Fruit fly (Drosophila melanogaster) whole organism, embryonic: ENCODE measurements around the gene Pvf1.

Source experiments
- Awh ChIP-seq: fragments of 200-800 bp; sonication (Bioruptor generic); IDR thresholded peaks from 2 replicates; pipeline ENCODE4, ENCODE4 v1.3.6; 2022; ENCODE audit warnings: missing biosample characterization, missing genetic modification characterization
- BEAF-32 ChIP-seq: fragments of 200-800 bp; sonication (Bioruptor generic); optimal IDR thresholded peaks from 3 replicates; lab custom pipeline; 2017; ENCODE audit warnings: missing biosample characterization, missing genetic modification characterization, mild to moderate bottlenecking, moderate library complexity, missing genetic modification reagents
- BtbVII ChIP-seq: fragments of 200-800 bp; sonication (Bioruptor generic); optimal IDR thresholded peaks from 3 replicates; lab custom pipeline; 2017; ENCODE audit warnings: missing biosample characterization, mild to moderate bottlenecking, missing genetic modification characterization
- CG10543 ChIP-seq: fragments of 200-800 bp; sonication (Bioruptor generic); optimal IDR thresholded peaks from 3 replicates; lab custom pipeline; 2017; ENCODE audit warnings: missing biosample characterization, mild to moderate bottlenecking, missing genetic modification characterization, moderate library complexity
- CG11456 ChIP-seq: fragments of 200-800 bp; sonication (Bioruptor generic); IDR thresholded peaks from 3 replicates; pipeline ENCODE4 v1.3.6; 2022; ENCODE audit warnings: missing biosample characterization, missing genetic modification characterization
- CG11695 ChIP-seq: fragments of 200-800 bp; sonication (Bioruptor generic); IDR thresholded peaks from 3 replicates; pipeline ENCODE4 v1.3.6; 2022; ENCODE audit warnings: missing biosample characterization, missing genetic modification characterization
- CG15479 ChIP-seq: fragments of 200-800 bp; sonication (Bioruptor generic); optimal IDR thresholded peaks from 3 replicates; lab custom pipeline; 2019; ENCODE audit warnings: missing biosample characterization, mild to moderate bottlenecking, missing genetic modification characterization, moderate library complexity
- CG15514 ChIP-seq: fragments of 200-800 bp; sonication (Bioruptor generic); optimal IDR thresholded peaks from 3 replicates; lab custom pipeline; 2017; ENCODE audit warnings: missing biosample characterization, missing genetic modification characterization, mild to moderate bottlenecking, moderate library complexity, missing genetic modification reagents
- CG16779 ChIP-seq: fragments of 200-800 bp; sonication (Bioruptor generic); IDR thresholded peaks from 2 replicates; pipeline ENCODE4 v1.3.6; 2022; ENCODE audit warnings: missing biosample characterization, missing genetic modification characterization
- CG17568 ChIP-seq: fragments of 200-800 bp; sonication (Bioruptor generic); optimal IDR thresholded peaks from 2 replicates; lab custom pipeline; 2018; ENCODE audit warnings: missing biosample characterization, mild to moderate bottlenecking, missing genetic modification characterization, moderate library complexity
- CG17802 ChIP-seq: fragments of 200-800 bp; sonication (Bioruptor generic); optimal IDR thresholded peaks from 2 replicates; lab custom pipeline; 2018; ENCODE audit warnings: missing biosample characterization, mild to moderate bottlenecking, missing genetic modification characterization, moderate library complexity
- CG18599 ChIP-seq: fragments of 200-800 bp; sonication (Bioruptor generic); optimal IDR thresholded peaks from 3 replicates; lab custom pipeline; 2017; ENCODE audit warnings: missing biosample characterization, missing genetic modification characterization, mild to moderate bottlenecking, moderate library complexity, missing genetic modification reagents
- CG2129 ChIP-seq: fragments of 200-800 bp; sonication (Bioruptor generic); IDR thresholded peaks from 2 replicates; pipeline ENCODE4 v1.3.6; 2022; ENCODE audit warnings: missing biosample characterization, missing genetic modification characterization; ENCODE audit not compliant: partially characterized antibody
- CG2678 ChIP-seq: fragments of 200-800 bp; sonication (Bioruptor generic); optimal IDR thresholded peaks from 3 replicates; lab custom pipeline; 2019; ENCODE audit warnings: missing biosample characterization, mild to moderate bottlenecking, missing genetic modification characterization, moderate library complexity
- CG3065 ChIP-seq: fragments of 200-800 bp; sonication (Bioruptor generic); optimal IDR thresholded peaks from 2 replicates; lab custom pipeline; 2016; ENCODE audit warnings: missing biosample characterization, missing genetic modification characterization
- CG32772 ChIP-seq: fragments of 200-800 bp; sonication (Bioruptor generic); IDR thresholded peaks from 2 replicates; pipeline ENCODE4 v1.3.6; 2022; ENCODE audit warnings: missing biosample characterization, missing genetic modification characterization
- CG4328 ChIP-seq: fragments of 200-800 bp; sonication (Bioruptor generic); optimal IDR thresholded peaks from 3 replicates; lab custom pipeline; 2017; ENCODE audit warnings: missing biosample characterization, missing genetic modification reagents, missing genetic modification characterization
- CG6689 ChIP-seq: fragments of 200-800 bp; sonication (Bioruptor generic); IDR thresholded peaks from 2 replicates; pipeline ENCODE4 v1.3.6; 2022; ENCODE audit warnings: missing biosample characterization, missing genetic modification characterization
- CG8765 ChIP-seq: fragments of 200-800 bp; sonication (Bioruptor generic); IDR thresholded peaks from 2 replicates; pipeline ENCODE4 v1.3.6; 2022; ENCODE audit warnings: missing biosample characterization, missing genetic modification characterization
- CG8944 ChIP-seq: fragments of 200-800 bp; sonication (Bioruptor generic); optimal IDR thresholded peaks from 3 replicates; lab custom pipeline; 2016; ENCODE audit warnings: missing biosample characterization, missing genetic modification characterization
- CG9609 ChIP-seq: fragments of 200-800 bp; sonication (Bioruptor generic); optimal IDR thresholded peaks from 3 replicates; lab custom pipeline; 2016; ENCODE audit warnings: missing biosample characterization, missing genetic modification characterization
- CG9876 ChIP-seq: fragments of 200-800 bp; sonication (Bioruptor generic); optimal IDR thresholded peaks from 2 replicates; lab custom pipeline; 2016; ENCODE audit warnings: missing biosample characterization, missing genetic modification characterization
- CTCF ChIP-seq: fragments of 200-800 bp; sonication (Bioruptor generic); optimal IDR thresholded peaks from 2 replicates; lab custom pipeline; 2017; ENCODE audit warnings: missing biosample characterization, mild to moderate bottlenecking, missing genetic modification characterization, moderate library complexity
- Dip2 ChIP-seq: fragments of 200-800 bp; sonication (Bioruptor generic); IDR thresholded peaks from 2 replicates; pipeline ENCODE4 v1.3.6; 2022; ENCODE audit warnings: missing biosample characterization, missing genetic modification characterization
- HLH4C ChIP-seq: fragments of 200-800 bp; sonication (Bioruptor generic); IDR thresholded peaks from 3 replicates; pipeline ENCODE4 v1.3.6; 2022; ENCODE audit warnings: missing biosample characterization, missing genetic modification characterization; ENCODE audit not compliant: partially characterized antibody
- Med ChIP-seq: fragments of 200-800 bp; sonication (Bioruptor generic); peaks from one replicate; lab custom pipeline; 2016; ENCODE audit warnings: missing biosample characterization, missing genetic modification characterization, mild to moderate bottlenecking, inconsistent platforms, moderate library complexity
- Neu2 ChIP-seq: fragments of 200-800 bp; sonication (Bioruptor generic); optimal IDR thresholded peaks from 3 replicates; lab custom pipeline; 2016; ENCODE audit warnings: missing biosample characterization, missing genetic modification characterization, borderline replicate concordance
- Oli ChIP-seq: fragments of 200-800 bp; sonication (Bioruptor generic); optimal IDR thresholded peaks from 2 replicates; lab custom pipeline; 2018; ENCODE audit warnings: missing biosample characterization, mild to moderate bottlenecking, missing genetic modification characterization, moderate library complexity
- aop ChIP-seq: fragments of 200-800 bp; sonication (Bioruptor generic); IDR thresholded peaks from 2 replicates; pipeline ENCODE4 v1.3.6; 2022; ENCODE audit warnings: missing biosample characterization, missing genetic modification characterization
- ase ChIP-seq: fragments of 200-800 bp; sonication (Bioruptor generic); IDR thresholded peaks from 3 replicates; pipeline ENCODE4 v1.3.6; 2022; ENCODE audit warnings: missing biosample characterization, missing genetic modification characterization
- bsh ChIP-seq, 2 experiments: fragments of 200-800 bp; sonication (Bioruptor generic); optimal IDR thresholded peaks; 2 replicates each; lab custom pipeline; 2017 to 2018; ENCODE audit warnings: mild to moderate bottlenecking in 2 of 2, missing biosample characterization in 2 of 2, missing genetic modification characterization in 2 of 2, moderate library complexity in 1 of 2
- cad ChIP-seq: fragments of >200 bp; optimal IDR thresholded peaks from 2 replicates; lab custom pipeline; 2017; ENCODE audit warnings: missing biosample characterization, missing genetic modification characterization
- chm ChIP-seq: fragments of 200-800 bp; sonication (Bioruptor generic); IDR thresholded peaks from 2 replicates; pipeline ENCODE4 v1.3.6; 2022; ENCODE audit warnings: missing biosample characterization, missing genetic modification characterization
- cwo ChIP-seq: fragments of 200-800 bp; sonication (Bioruptor generic); optimal IDR thresholded peaks from 3 replicates; lab custom pipeline; 2017; ENCODE audit warnings: missing biosample characterization, missing genetic modification characterization, mild to moderate bottlenecking, moderate library complexity, missing genetic modification reagents
- da ChIP-seq: fragments of 200-800 bp; sonication (Bioruptor generic); optimal IDR thresholded peaks from 2 replicates; lab custom pipeline; 2016; ENCODE audit warnings: missing biosample characterization, missing genetic modification characterization
- dmrt99B ChIP-seq: fragments of 200-800 bp; sonication (Bioruptor generic); optimal IDR thresholded peaks from 2 replicates; lab custom pipeline; 2018; ENCODE audit warnings: missing biosample characterization, mild to moderate bottlenecking, missing genetic modification characterization, moderate library complexity
- ewg ChIP-seq: fragments of 200-800 bp; sonication (Bioruptor generic); optimal IDR thresholded peaks from 3 replicates; lab custom pipeline; 2017; ENCODE audit warnings: mild to moderate bottlenecking, missing biosample characterization, missing genetic modification reagents, missing genetic modification characterization
- fd102C ChIP-seq: fragments of 200-800 bp; sonication (Bioruptor generic); optimal IDR thresholded peaks from 2 replicates; lab custom pipeline; 2018; ENCODE audit warnings: missing biosample characterization, mild to moderate bottlenecking, missing genetic modification characterization, moderate library complexity
- hth ChIP-seq: fragments of >200 bp; optimal IDR thresholded peaks from 2 replicates; lab custom pipeline; 2017; ENCODE audit warnings: inconsistent platforms
- jumu ChIP-seq: fragments of 200-800 bp; sonication (Bioruptor generic); optimal IDR thresholded peaks from 3 replicates; lab custom pipeline; 2016; ENCODE audit warnings: missing biosample characterization, missing genetic modification characterization
- lab ChIP-seq: fragments of 200-800 bp; sonication (Bioruptor generic); optimal IDR thresholded peaks from 3 replicates; lab custom pipeline; 2017; ENCODE audit warnings: missing biosample characterization, missing genetic modification characterization, mild to moderate bottlenecking, moderate library complexity, missing genetic modification reagents
- nerfin-1 ChIP-seq: fragments of 200-800 bp; sonication (Bioruptor generic); optimal IDR thresholded peaks from 3 replicates; lab custom pipeline; 2019; ENCODE audit warnings: missing biosample characterization, mild to moderate bottlenecking, missing genetic modification characterization, moderate library complexity
- p53 ChIP-seq: fragments of 200-800 bp; sonication (Bioruptor generic); optimal IDR thresholded peaks from 2 replicates; lab custom pipeline; 2016; ENCODE audit warnings: missing biosample characterization, missing genetic modification characterization
- ranshi ChIP-seq: fragments of 200-800 bp; sonication (Bioruptor generic); IDR thresholded peaks from 2 replicates; pipeline ENCODE4 v1.3.6; 2022; ENCODE audit warnings: missing biosample characterization, missing genetic modification characterization
- ro ChIP-seq: fragments of 200-800 bp; sonication (Bioruptor generic); IDR thresholded peaks from 2 replicates; pipeline ENCODE4 v1.3.6; 2022; ENCODE audit warnings: missing biosample characterization, missing genetic modification characterization
- seq ChIP-seq: fragments of 200-800 bp; sonication (Bioruptor generic); IDR thresholded peaks from 2 replicates; pipeline ENCODE4 v1.3.6; 2022; ENCODE audit warnings: missing biosample characterization, missing genetic modification characterization
- shn ChIP-seq: fragments of 200-800 bp; sonication (Bioruptor generic); optimal IDR thresholded peaks from 3 replicates; lab custom pipeline; 2016; ENCODE audit warnings: missing biosample characterization, missing genetic modification characterization
- sim ChIP-seq: fragments of 200-800 bp; sonication (Bioruptor generic); IDR thresholded peaks from 2 replicates; pipeline ENCODE4 v1.3.6; 2022; ENCODE audit warnings: missing biosample characterization, missing genetic modification characterization
- unpg ChIP-seq: fragments of 200-800 bp; sonication (Bioruptor generic); optimal IDR thresholded peaks from 3 replicates; lab custom pipeline; 2018; ENCODE audit warnings: missing biosample characterization, mild to moderate bottlenecking, missing genetic modification characterization, moderate library complexity

Pvf1 gene

DNA sequence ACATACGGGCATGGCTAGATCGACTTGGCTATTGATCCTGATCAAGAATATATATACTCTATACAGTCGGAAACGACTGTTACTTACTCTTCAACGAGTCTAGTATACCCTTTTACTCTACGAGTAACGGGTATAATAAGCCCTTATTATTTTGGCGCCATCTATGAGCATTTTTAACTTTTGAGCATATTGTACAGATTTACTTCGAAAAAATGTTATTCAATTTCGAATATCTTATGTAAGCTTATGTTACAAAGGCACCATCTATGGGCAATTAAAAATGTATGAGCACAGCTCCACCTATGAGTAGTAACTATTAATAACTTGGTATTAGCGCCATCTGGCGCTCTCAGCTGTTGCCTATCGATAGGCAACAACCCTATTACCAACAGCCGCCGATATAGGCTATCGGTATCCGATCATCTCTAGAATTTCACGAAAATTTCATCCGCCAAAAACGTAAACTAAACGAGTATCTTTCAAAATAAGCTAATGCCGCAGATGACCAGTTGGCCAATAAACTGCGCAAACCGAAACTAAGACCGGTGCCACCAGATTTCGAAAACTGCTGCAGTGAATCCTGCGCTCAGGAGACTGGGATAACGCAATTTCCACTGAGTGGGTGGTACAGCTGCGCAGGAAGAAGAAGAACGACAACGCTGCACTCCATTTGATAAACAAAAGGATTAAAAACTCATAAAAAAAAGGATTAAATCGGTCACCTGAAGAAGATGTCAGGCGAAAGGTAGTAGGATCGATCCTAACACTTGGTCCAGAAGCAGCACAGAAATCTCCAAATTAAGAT lies 10.9 kb downstream of the Pvf1 start, which contains the start of gene htk (continued):
- peak; percentile 61 for TF ChIP-seq CG2129 (GFP tag; lab: Robert Waterston, UW)
- TF ChIP-seq shn (GFP tag; lab: Kevin White, UChicago), result peak; percentile 77
- TF ChIP-seq seq (GFP tag; lab: Robert Waterston, UW), result peak; percentile 48; the same call in 1 of the 2 replicates
- TF ChIP-seq nerfin-1 (tag; lab: Kevin White, UChicago), result peak; percentile 2
- TF ChIP-seq ranshi (GFP tag; lab: Robert Waterston, UW), result peak; percentile 56
- TF ChIP-seq CG16779 (GFP tag; lab: Robert Waterston, UW), result no peak
- TF ChIP-seq dmrt99B, result peak; percentile 46
- TF ChIP-seq CG2678 (tag; lab: Kevin White, UChicago), result peak; percentile 37
- TF ChIP-seq CG6689 (GFP tag; lab: Robert Waterston, UW), result peak; percentile 23; the same call in 1 of the 2 replicates
- TF ChIP-seq CG17568 (GFP tag; lab: Kevin White, UChicago), result no peak
- peak; percentile 9 for TF ChIP-seq Oli (tag; lab: Kevin White, UChicago)
- peak; percentile 62; the same call in 2 of the 3 replicates for TF ChIP-seq ase (GFP tag; lab: Robert Waterston, UW)
- TF ChIP-seq bsh (GFP tag; optimal IDR thresholded peaks at IDR 0.05; lab: Kevin White, UChicago), result peak in 1 of 2 experiments; percentile 41
- TF ChIP-seq hth (lab: Kevin White, UChicago), result no peak
- TF ChIP-seq unpg (GFP tag; lab: Kevin White, UChicago), result peak; percentile 56
- TF ChIP-seq CG32772 (GFP tag; lab: Robert Waterston, UW), result peak; percentile 39; the same call in 1 of the 2 replicates
- no peak for TF ChIP-seq aop (GFP tag; lab: Robert Waterston, UW)
- TF ChIP-seq Dip2 (GFP tag; lab: Robert Waterston, UW), result peak; percentile 91
- peak; percentile 39 for TF ChIP-seq CG18599 (GFP tag; lab: Kevin White, UChicago)
- no peak for TF ChIP-seq BtbVII (GFP tag; lab: Kevin White, UChicago)
- TF ChIP-seq fd102C (GFP tag; lab: Kevin White, UChicago), result peak; percentile 50
- TF ChIP-seq CG15479 (GFP tag; lab: Kevin White, UChicago), result no peak
- peak; percentile 40 for TF ChIP-seq ewg
- TF ChIP-seq cwo, result no peak
- TF ChIP-seq Neu2 (GFP tag; lab: Kevin White, UChicago), result peak; percentile 51
- peak; percentile 77 for TF ChIP-seq CG15514 (GFP tag; lab: Kevin White, UChicago)
- peak; percentile 73 for TF ChIP-seq jumu (GFP tag; lab: Kevin White, UChicago)
- TF ChIP-seq HLH4C, result peak; percentile 86
- TF ChIP-seq CG8765, result no peak
- no peak for TF ChIP-seq CG17802 (tag; lab: Kevin White, UChicago)
- TF ChIP-seq CG4328 (GFP tag; lab: Kevin White, UChicago), result peak; percentile 20
- peak; percentile 99 for TF ChIP-seq CTCF (GFP tag; lab: Kevin White, UChicago)
- peak; percentile 81 for TF ChIP-seq chm
- peak; percentile 95 for TF ChIP-seq CG11456 (GFP tag; lab: Robert Waterston, UW)
- no peak for TF ChIP-seq cad (GFP tag; lab: Kevin White, UChicago)
- peak; percentile 60 for TF ChIP-seq CG3065 (GFP tag; lab: Kevin White, UChicago)
- TF ChIP-seq BEAF-32, result peak; percentile 96
- peak; percentile 51; the same call in 1 of the 2 replicates for TF ChIP-seq Awh (GFP tag; lab: Robert Waterston, UW)
- no peak for TF ChIP-seq ro (GFP tag; lab: Robert Waterston, UW)
- TF ChIP-seq da (GFP tag; lab: Kevin White, UChicago), result peak; percentile 64
- peak; percentile 83 for TF ChIP-seq p53 (GFP tag; lab: Kevin White, UChicago)
- TF ChIP-seq Med (GFP tag; lab: Kevin White, UChicago), result peak; percentile 97
- TF ChIP-seq CG8944 (GFP tag; lab: Kevin White, UChicago), result peak; percentile 75
- TF ChIP-seq CG9609 (GFP tag; lab: Kevin White, UChicago), result peak; percentile 67
- TF ChIP-seq CG10543, result peak; percentile 15
- peak; percentile 49 for TF ChIP-seq lab (GFP tag; lab: Kevin White, UChicago)
- TF ChIP-seq CG9876 (GFP tag; lab: Kevin White, UChicago), result peak; percentile 78
- TF ChIP-seq sim (GFP tag; lab: Robert Waterston, UW), result no peak
- peak; percentile 56; the same call in 1 of the 3 replicates for TF ChIP-seq CG11695 (GFP tag; lab: Robert Waterston, UW)
